Worm (Caenorhabditis elegans): ENCODE data around the gene DC2.5.

ce11 chrV:185124-185523 is 27.5 kb downstream of the DC2.5 start:
- TF ChIP-seq unc-55 (GFP tag; optimal IDR thresholded peaks at IDR 0.05) (no peak), gmeb-1 (tag; optimal IDR thresholded peaks at IDR 0.05) (no peak), elt-3 (tag; optimal IDR thresholded peaks at IDR 0.05) (no peak), sma-9 (GFP tag; optimal IDR thresholded peaks at IDR 0.05) (no peak), sma-9 (tag; optimal IDR thresholded peaks at IDR 0.05) (no peak), nhr-237 (tag; optimal IDR thresholded peaks at IDR 0.05) (no peak), snpc-4 (tag; optimal IDR thresholded peaks at IDR 0.05) (no peak), fos-1 (tag; optimal IDR thresholded peaks at IDR 0.05) (no peak), nhr-11 (tag; optimal IDR thresholded peaks at IDR 0.05) (no peak), ama-1 (optimal IDR thresholded peaks at IDR 0.05) (no peak), nhr-77 (tag; optimal IDR thresholded peaks at IDR 0.05) (no peak), ceh-16 (tag; optimal IDR thresholded peaks at IDR 0.05) (no peak), nhr-10 (tag; optimal IDR thresholded peaks at IDR 0.05) (no peak), crh-2 (tag; optimal IDR thresholded peaks at IDR 0.05) (no peak)

Measured in whole organism, L2 larva.